Worm (Caenorhabditis elegans): Measurements from ENCODE around the gene srh-116.
"Not testable (repeated sequence)": the region's sequence is repeated elsewhere in the genome, so short reads cannot be mapped to it uniquely, and the experiment has no call there.

Gene srh-116

ce11 chrV:17255028-17255427 is at the start of gene srh-116:
Gene srh-116, minus strand, starts transcription at chrV:17255128.
- not testable (repeated sequence) for TF ChIP-seq bed-1 (GFP tag; IDR thresholded peaks at IDR 0.05); D2030.7 (GFP tag; IDR thresholded peaks at IDR 0.05); lsy-27 (tag; optimal IDR thresholded peaks at IDR 0.05; ENCODE audit: borderline replicate concordance, insufficient read depth)

- no peak for TF ChIP-seq ekl-4 (GFP tag; IDR thresholded peaks at IDR 0.05)
- no peak for TF ChIP-seq zfh-2 (GFP tag; conservative IDR thresholded peaks at IDR 0.05)
- TF ChIP-seq snpc-3.4 (tag; optimal IDR thresholded peaks at IDR 0.05) = no peak
- no peak for TF ChIP-seq lin-54 (GFP tag; optimal IDR thresholded peaks at IDR 0.05)
- no peak for TF ChIP-seq ztf-28 (GFP tag; IDR thresholded peaks at IDR 0.05)
- TF ChIP-seq lin-40 (tag; optimal IDR thresholded peaks at IDR 0.05) = no peak
- TF ChIP-seq nhr-120 (GFP tag; IDR thresholded peaks at IDR 0.05) = no peak
- no peak for TF ChIP-seq lin-26 (GFP tag; IDR thresholded peaks at IDR 0.05)
- no peak for TF ChIP-seq dpff-1 (tag; optimal IDR thresholded peaks at IDR 0.05)
- no peak for TF ChIP-seq tbx-9 (tag; optimal IDR thresholded peaks at IDR 0.05; ENCODE audit: borderline replicate concordance)
These were observed 48.5 kb upstream of the srh-116 start for ce11 chrV:17303392-17303791.

ce11 chrV:17302754-17303153 is 47.8 kb upstream of the srh-116 start, which contains the start of gene sri-70:
Gene sri-70, plus strand, starts transcription at chrV:17303054.
- no peak for TF ChIP-seq B0019.2 (GFP tag; conservative IDR thresholded peaks at IDR 0.05)
- TF ChIP-seq gei-17 (GFP tag; optimal IDR thresholded peaks at IDR 0.05) = no peak
- no peak for TF ChIP-seq tbx-9 (tag; optimal IDR thresholded peaks at IDR 0.05; ENCODE audit: borderline replicate concordance)
- TF ChIP-seq rcor-1 (GFP tag; IDR thresholded peaks at IDR 0.05) = no peak
- TF ChIP-seq ceh-79 (tag; optimal IDR thresholded peaks at IDR 0.05) = no peak
- no peak for TF ChIP-seq F39B2.1 (GFP tag; IDR thresholded peaks at IDR 0.05)
- no peak for TF ChIP-seq unc-130 (GFP tag; optimal IDR thresholded peaks at IDR 0.05)
- TF ChIP-seq nhr-90 (tag; optimal IDR thresholded peaks at IDR 0.05) = no peak
- no peak for TF ChIP-seq C17E4.6 (GFP tag; IDR thresholded peaks at IDR 0.05)
- TF ChIP-seq F33H1.4 (GFP tag; IDR thresholded peaks at IDR 0.05) = no peak
- no peak for TF ChIP-seq atf-7 (tag; optimal IDR thresholded peaks at IDR 0.05)
- no peak for TF ChIP-seq snpc-1.3 (tag; optimal IDR thresholded peaks at IDR 0.05; ENCODE audit: insufficient read depth)
- no peak for TF ChIP-seq somi-1 (GFP tag; optimal IDR thresholded peaks at IDR 0.05)
- TF ChIP-seq pha-4 (tag; optimal IDR thresholded peaks at IDR 0.05) = no peak
- TF ChIP-seq chd-7 (tag; optimal IDR thresholded peaks at IDR 0.05) = no peak
- TF ChIP-seq T07F8.4 (tag; optimal IDR thresholded peaks at IDR 0.05) = no peak

- TF ChIP-seq xnd-1 (tag; optimal IDR thresholded peaks at IDR 0.05) (no peak), F33H1.4 (GFP tag; IDR thresholded peaks at IDR 0.05) (no peak), F10E7.11 (tag; optimal IDR thresholded peaks at IDR 0.05) (no peak), Y53F4B.3 (GFP tag; IDR thresholded peaks at IDR 0.05) (no peak), hmg-20 (GFP tag; IDR thresholded peaks at IDR 0.05) (no peak), nhr-80 (tag; optimal IDR thresholded peaks at IDR 0.05) (no peak), egl-18 (GFP tag; IDR thresholded peaks at IDR 0.05) (no peak), sptf-2 (GFP tag; optimal IDR thresholded peaks at IDR 0.05) (no peak), mes-4 (tag; optimal IDR thresholded peaks at IDR 0.05) (no peak), ceh-40 (GFP tag; IDR thresholded peaks at IDR 0.05) (no peak), atf-7 (tag; optimal IDR thresholded peaks at IDR 0.05) (no peak), ekl-4 (GFP tag; IDR thresholded peaks at IDR 0.05) (no peak), die-1 (tag; optimal IDR thresholded peaks at IDR 0.05) (no peak), egrh-3 (GFP tag; IDR thresholded peaks at IDR 0.05) (no peak), rcor-1 (GFP tag; IDR thresholded peaks at IDR 0.05) (no peak), chd-7 (tag; optimal IDR thresholded peaks at IDR 0.05) (no peak), hsf-1 (GFP tag; IDR thresholded peaks at IDR 0.05) (no peak), madf-10 (tag; optimal IDR thresholded peaks at IDR 0.05) (no peak), gei-17 (GFP tag; optimal IDR thresholded peaks at IDR 0.05) (no peak)
These were observed 46.4 kb upstream of the srh-116 start, which contains the start of gene K10G4.5 for ce11 chrV:17301375-17301774. Gene K10G4.5, minus strand, starts transcription at chrV:17301475.
